Worm (Caenorhabditis elegans) whole organism, L1 larva: ENCODE results near the gene egl-15.

Experiments
- F16B12.6 ChIP-seq: fragments of 150-350 bp; optimal IDR thresholded peaks from 2 replicates; lab custom pipeline; 2014; ENCODE audit warnings: missing biosample characterization, missing genetic modification characterization
- ama-1 ChIP-seq: fragments of 150-350 bp; optimal IDR thresholded peaks from 2 replicates; lab custom pipeline; 2014
- dpl-1 ChIP-seq, 3 experiments: fragments of 150-350 bp in 2 of 3; sonication (generic microtip) in 1 of 3; optimal IDR thresholded peaks; 2 replicates each; lab custom pipeline; 2014 to 2017; ENCODE audit warnings: missing biosample characterization in 3 of 3, missing genetic modification characterization in 3 of 3, missing genetic modification reagents in 3 of 3
- egl-13 ChIP-seq: sonication (generic microtip); optimal IDR thresholded peaks from 2 replicates; lab custom pipeline; 2016; ENCODE audit warnings: missing genotype, missing genetic modification reagents, missing genetic modification characterization, missing compliant biosample characterization
- ets-5 ChIP-seq: fragments of 200-800 bp; sonication (Bioruptor generic); IDR thresholded peaks from 2 replicates; pipeline ENCODE4 v1.3.6; 2022; ENCODE audit warnings: missing genetic modification characterization, missing compliant biosample characterization
- lin-14 ChIP-seq: fragments of 200-800 bp; sonication (Bioruptor generic); optimal IDR thresholded peaks from 2 replicates; lab custom pipeline; 2018; ENCODE audit warnings: mild to moderate bottlenecking, missing genetic modification characterization, moderate library complexity, missing compliant biosample characterization
- lin-15B ChIP-seq: fragments of 150-350 bp; sonication (generic microtip); optimal IDR thresholded peaks from 3 replicates; lab custom pipeline; 2014; ENCODE audit warnings: missing biosample characterization, missing genetic modification characterization
- mep-1 ChIP-seq: fragments of 150-350 bp; optimal IDR thresholded peaks from 2 replicates; lab custom pipeline; 2014; ENCODE audit warnings: missing biosample characterization, missing genetic modification characterization
- nhr-11 ChIP-seq: fragments of 150-350 bp; optimal IDR thresholded peaks from 2 replicates; lab custom pipeline; 2014; ENCODE audit warnings: missing biosample characterization, missing genetic modification characterization
- nhr-237 ChIP-seq: fragments of 150-350 bp; optimal IDR thresholded peaks from 2 replicates; lab custom pipeline; 2014; ENCODE audit warnings: missing biosample characterization, missing genetic modification characterization
- snpc-4 ChIP-seq: fragments of 150-350 bp; optimal IDR thresholded peaks from 2 replicates; lab custom pipeline; 2014; ENCODE audit warnings: missing biosample characterization, missing genetic modification characterization
- sox-4 ChIP-seq: sonication (generic microtip); optimal IDR thresholded peaks from 2 replicates; lab custom pipeline; 2016; ENCODE audit warnings: missing genetic modification characterization, missing compliant biosample characterization
- unc-62 ChIP-seq: fragments of 150-350 bp; optimal IDR thresholded peaks from 2 replicates; lab custom pipeline; 2014; ENCODE audit warnings: missing biosample characterization, missing genetic modification reagents, missing genetic modification characterization
- ztf-11 ChIP-seq, 2 experiments: sonication (generic microtip); optimal IDR thresholded peaks; 2 replicates each; lab custom pipeline; 2016 to 2017; ENCODE audit warnings: missing genetic modification characterization in 2 of 2, missing biosample characterization in 1 of 2, missing compliant biosample characterization in 1 of 2

- no peak for TF ChIP-seq nhr-237
- TF ChIP-seq mep-1 = no peak
- no peak for TF ChIP-seq nhr-11 (tag; lab: Kevin White, UChicago)
- TF ChIP-seq dpl-1 (GFP tag; optimal IDR thresholded peaks at IDR 0.05; lab: Kevin White, UChicago) = no peak
- no peak for TF ChIP-seq F16B12.6 (tag; lab: Kevin White, UChicago)
- no peak for TF ChIP-seq lin-14 (GFP tag; lab: Kevin White, UChicago)
- no peak for TF ChIP-seq unc-62 (GFP tag; lab: Kevin White, UChicago)
- TF ChIP-seq sox-4 (tag; lab: Kevin White, UChicago) = no peak
- no peak for TF ChIP-seq ztf-11 (tag; optimal IDR thresholded peaks at IDR 0.05; lab: Kevin White, UChicago)
- no peak for TF ChIP-seq lin-15B (tag; lab: Kevin White, UChicago)
- TF ChIP-seq ets-5 (GFP tag; lab: Robert Waterston, UW) = no peak
- no peak for TF ChIP-seq ama-1 (lab: Kevin White, UChicago)
- no peak for TF ChIP-seq snpc-4 (tag; lab: Kevin White, UChicago)
- TF ChIP-seq egl-13 = no peak
Observed at ce11 chrX:10990855-10991176, 25.4 kb upstream of the egl-15 start.
